Worm (Caenorhabditis elegans) whole organism, L1 larva: ENCODE results near the gene R13H4.2.

Experiments
- C04F5.9 ChIP-seq: sonication (generic microtip); optimal IDR thresholded peaks from 2 replicates; lab custom pipeline; 2016; ENCODE audit warnings: missing genetic modification characterization, missing compliant biosample characterization
- C16A3.4 ChIP-seq: fragments of 150-350 bp; optimal IDR thresholded peaks from 2 replicates; lab custom pipeline; 2014; ENCODE audit warnings: missing biosample characterization, missing genetic modification characterization
- F16B12.6 ChIP-seq: fragments of 150-350 bp; optimal IDR thresholded peaks from 2 replicates; lab custom pipeline; 2014; ENCODE audit warnings: missing biosample characterization, missing genetic modification characterization
- Y116A8C.19 ChIP-seq: sonication (generic microtip); optimal IDR thresholded peaks from 2 replicates; lab custom pipeline; 2016; ENCODE audit warnings: missing compliant biosample characterization, missing genetic modification characterization, borderline replicate concordance
- aha-1 ChIP-seq: fragments of 150-350 bp; optimal IDR thresholded peaks from 2 replicates; lab custom pipeline; 2014; ENCODE audit warnings: missing biosample characterization, missing genetic modification characterization
- aly-2 ChIP-seq: fragments of 150-350 bp; optimal IDR thresholded peaks from 2 replicates; lab custom pipeline; 2014; ENCODE audit warnings: missing biosample characterization, missing genetic modification characterization
- blmp-1 ChIP-seq: fragments of 150-350 bp; optimal IDR thresholded peaks from 2 replicates; lab custom pipeline; 2014; ENCODE audit warnings: missing biosample characterization, missing genetic modification characterization
- ceh-63 ChIP-seq: fragments of 200-800 bp; sonication (Bioruptor generic); optimal IDR thresholded peaks from 2 replicates; lab custom pipeline; 2018; ENCODE audit warnings: mild to moderate bottlenecking, missing genetic modification characterization, missing compliant biosample characterization
- ceh-82 ChIP-seq, 3 experiments: fragments of 150-350 bp in 1 of 3; sonication (generic microtip) in 2 of 3; optimal IDR thresholded peaks; 2 replicates each; lab custom pipeline; 2014 to 2017; ENCODE audit warnings: missing biosample characterization in 3 of 3, missing genetic modification characterization in 3 of 3
- ceh-90 ChIP-seq: sonication (generic microtip); optimal IDR thresholded peaks from 2 replicates; lab custom pipeline; 2016; ENCODE audit warnings: missing genetic modification characterization, missing compliant biosample characterization
- ces-1 ChIP-seq: fragments of 150-350 bp; optimal IDR thresholded peaks from 2 replicates; lab custom pipeline; 2014; ENCODE audit warnings: missing biosample characterization, missing genetic modification reagents, missing genetic modification characterization
- dpl-1 ChIP-seq, 3 experiments: fragments of 150-350 bp in 2 of 3; sonication (generic microtip) in 1 of 3; optimal IDR thresholded peaks; 2 replicates each; lab custom pipeline; 2014 to 2017; ENCODE audit warnings: missing biosample characterization in 3 of 3, missing genetic modification characterization in 3 of 3, missing genetic modification reagents in 3 of 3
- dsc-1 ChIP-seq: sonication (generic microtip); optimal IDR thresholded peaks from 2 replicates; lab custom pipeline; 2016; ENCODE audit warnings: mild to moderate bottlenecking, missing genetic modification characterization, missing compliant biosample characterization
- efl-3 ChIP-seq: fragments of 200-800 bp; sonication (Bioruptor generic); optimal IDR thresholded peaks from 2 replicates; lab custom pipeline; 2018; ENCODE audit warnings: mild to moderate bottlenecking, missing genetic modification characterization, missing compliant biosample characterization
- egl-27 ChIP-seq, 2 experiments: fragments of 150-350 bp in 1 of 2; sonication (generic microtip); optimal IDR thresholded peaks; 3 replicates each; lab custom pipeline; 2017 to 2018; ENCODE audit warnings: missing biosample characterization in 2 of 2, missing genetic modification characterization in 2 of 2, missing genetic modification reagents in 2 of 2
- elt-2 ChIP-seq: sonication (generic microtip); optimal IDR thresholded peaks from 2 replicates; lab custom pipeline; 2016; ENCODE audit warnings: missing genetic modification characterization, mild to moderate bottlenecking, inconsistent platforms, missing compliant biosample characterization, missing genetic modification reagents
- elt-3 ChIP-seq, 6 experiments: fragments of 150-350 bp in 1 of 6; sonication (generic microtip); optimal IDR thresholded peaks; 2 replicates each; lab custom pipeline; 2017 to 2018; ENCODE audit warnings: missing biosample characterization in 6 of 6, missing genetic modification characterization in 6 of 6, inconsistent platforms in 1 of 6
- fkh-10 ChIP-seq: sonication (generic microtip); optimal IDR thresholded peaks from 2 replicates; lab custom pipeline; 2017; ENCODE audit warnings: missing biosample characterization, missing genetic modification reagents, missing genetic modification characterization
- fkh-8 ChIP-seq: sonication (generic microtip); optimal IDR thresholded peaks from 2 replicates; lab custom pipeline; 2016; ENCODE audit warnings: mild to moderate bottlenecking, missing genetic modification characterization, missing compliant biosample characterization
- grh-1 ChIP-seq: fragments of 200-800 bp; sonication (Bioruptor generic); IDR thresholded peaks from 2 replicates; pipeline ENCODE4 v1.3.6; 2022; ENCODE audit warnings: missing genetic modification reagents, missing genetic modification characterization, missing compliant biosample characterization
- hlh-17 ChIP-seq: fragments of 200-800 bp; sonication (Bioruptor generic); optimal IDR thresholded peaks from 2 replicates; lab custom pipeline; 2018; ENCODE audit warnings: missing genetic modification characterization, mild to moderate bottlenecking, missing compliant biosample characterization, moderate library complexity, borderline replicate concordance
- hpl-2 ChIP-seq: fragments of 150-350 bp; optimal IDR thresholded peaks from 2 replicates; lab custom pipeline; 2014; ENCODE audit warnings: missing biosample characterization, missing genetic modification reagents, missing genetic modification characterization
- irx-1 ChIP-seq: sonication (generic microtip); optimal IDR thresholded peaks from 2 replicates; lab custom pipeline; 2016; ENCODE audit warnings: missing genetic modification characterization, missing compliant biosample characterization
- isw-1 ChIP-seq: fragments of 200-800 bp; sonication (Bioruptor generic); IDR thresholded peaks from 2 replicates; pipeline ENCODE4 v1.3.6; 2022; ENCODE audit warnings: missing genetic modification characterization, missing compliant biosample characterization
- lin-13 ChIP-seq: fragments of 150-350 bp; optimal IDR thresholded peaks from 2 replicates; lab custom pipeline; 2014; ENCODE audit warnings: missing biosample characterization, missing genetic modification reagents, missing genetic modification characterization
- lin-14 ChIP-seq: fragments of 200-800 bp; sonication (Bioruptor generic); optimal IDR thresholded peaks from 2 replicates; lab custom pipeline; 2018; ENCODE audit warnings: mild to moderate bottlenecking, missing genetic modification characterization, moderate library complexity, missing compliant biosample characterization
- lin-15B ChIP-seq: fragments of 150-350 bp; sonication (generic microtip); optimal IDR thresholded peaks from 3 replicates; lab custom pipeline; 2014; ENCODE audit warnings: missing biosample characterization, missing genetic modification characterization
- lin-35 ChIP-seq, 2 experiments: fragments of 150-350 bp; optimal IDR thresholded peaks; 2 replicates each; lab custom pipeline; 2014; ENCODE audit warnings: missing biosample characterization in 2 of 2, missing genetic modification characterization in 2 of 2, missing genetic modification reagents in 2 of 2
- lin-39 ChIP-seq: fragments of 150-350 bp; optimal IDR thresholded peaks from 2 replicates; lab custom pipeline; 2014; ENCODE audit warnings: missing biosample characterization, missing genetic modification reagents, missing genetic modification characterization
- lir-3 ChIP-seq: sonication (generic microtip); optimal IDR thresholded peaks from 2 replicates; lab custom pipeline; 2016; ENCODE audit warnings: mild to moderate bottlenecking, missing genetic modification characterization, moderate library complexity, missing compliant biosample characterization; ENCODE audit not compliant: poor library complexity
- mdl-1 ChIP-seq, 2 experiments: fragments of 150-350 bp; optimal IDR thresholded peaks; 2 replicates each; lab custom pipeline; 2014 to 2017; ENCODE audit warnings: missing biosample characterization in 2 of 2, missing genetic modification characterization in 2 of 2, inconsistent platforms in 1 of 2
- mef-2 ChIP-seq: fragments of 150-350 bp; optimal IDR thresholded peaks from 2 replicates; lab custom pipeline; 2014; ENCODE audit warnings: missing biosample characterization, missing genetic modification characterization
- mep-1 ChIP-seq: fragments of 150-350 bp; optimal IDR thresholded peaks from 2 replicates; lab custom pipeline; 2014; ENCODE audit warnings: missing biosample characterization, missing genetic modification characterization
- nhr-12 ChIP-seq: sonication (generic microtip); optimal IDR thresholded peaks from 2 replicates; lab custom pipeline; 2017; ENCODE audit warnings: missing biosample characterization, missing genetic modification characterization
- nhr-237 ChIP-seq: fragments of 150-350 bp; optimal IDR thresholded peaks from 2 replicates; lab custom pipeline; 2014; ENCODE audit warnings: missing biosample characterization, missing genetic modification characterization
- nhr-47 ChIP-seq: sonication (generic microtip); optimal IDR thresholded peaks from 2 replicates; lab custom pipeline; 2016; ENCODE audit warnings: mild to moderate bottlenecking, missing genetic modification characterization, moderate library complexity, missing compliant biosample characterization
- nhr-71 ChIP-seq: sonication (generic microtip); optimal IDR thresholded peaks from 2 replicates; lab custom pipeline; 2016; ENCODE audit warnings: mild to moderate bottlenecking, missing genetic modification characterization, moderate library complexity, missing compliant biosample characterization
- nhr-76 ChIP-seq: sonication (generic microtip); optimal IDR thresholded peaks from 2 replicates; lab custom pipeline; 2017; ENCODE audit warnings: missing biosample characterization, missing genetic modification characterization
- nhr-77 ChIP-seq: fragments of 150-350 bp; optimal IDR thresholded peaks from 2 replicates; lab custom pipeline; 2014; ENCODE audit warnings: missing biosample characterization, missing genetic modification characterization
- nhr-84 ChIP-seq: sonication (generic microtip); optimal IDR thresholded peaks from 2 replicates; lab custom pipeline; 2017; ENCODE audit warnings: missing biosample characterization, missing genetic modification characterization
- nhr-85 ChIP-seq: sonication (generic microtip); peaks from one replicate; lab custom pipeline; 2016; ENCODE audit warnings: missing genetic modification characterization, inconsistent platforms, missing compliant biosample characterization
- pax-3 ChIP-seq: fragments of 200-800 bp; sonication (Bioruptor generic); optimal IDR thresholded peaks from 2 replicates; lab custom pipeline; 2018; ENCODE audit warnings: mild to moderate bottlenecking, missing genetic modification characterization, moderate library complexity, missing compliant biosample characterization
- rnt-1 ChIP-seq: sonication (generic microtip); optimal IDR thresholded peaks from 2 replicates; lab custom pipeline; 2016; ENCODE audit warnings: mild to moderate bottlenecking, missing genetic modification characterization, moderate library complexity, missing compliant biosample characterization
- skn-1 ChIP-seq: fragments of 150-350 bp; optimal IDR thresholded peaks from 2 replicates; lab custom pipeline; 2014; ENCODE audit warnings: missing biosample characterization, missing genetic modification characterization
- sox-4 ChIP-seq: sonication (generic microtip); optimal IDR thresholded peaks from 2 replicates; lab custom pipeline; 2016; ENCODE audit warnings: missing genetic modification characterization, missing compliant biosample characterization
- swsn-7 ChIP-seq: sonication (generic microtip); optimal IDR thresholded peaks from 2 replicates; lab custom pipeline; 2016; ENCODE audit warnings: missing genetic modification characterization, missing compliant biosample characterization
- tbx-2 ChIP-seq: sonication (generic microtip); optimal IDR thresholded peaks from 2 replicates; lab custom pipeline; 2016; ENCODE audit warnings: missing genetic modification characterization, missing compliant biosample characterization
- tlp-1 ChIP-seq: fragments of 150-350 bp; optimal IDR thresholded peaks from 2 replicates; lab custom pipeline; 2014; ENCODE audit warnings: missing biosample characterization, missing genetic modification characterization
- unc-30 ChIP-seq: sonication (generic microtip); optimal IDR thresholded peaks from 2 replicates; lab custom pipeline; 2017; ENCODE audit warnings: missing biosample characterization, missing genetic modification characterization
- unc-86 ChIP-seq: sonication (generic microtip); optimal IDR thresholded peaks from 2 replicates; lab custom pipeline; 2016; ENCODE audit warnings: missing genetic modification characterization, missing compliant biosample characterization
- unc-98 ChIP-seq: fragments of 200-800 bp; sonication (Bioruptor generic); IDR thresholded peaks from 2 replicates; pipeline ENCODE4 v1.3.6; 2022; ENCODE audit warnings: missing genetic modification characterization, missing compliant biosample characterization
- ztf-11 ChIP-seq, 2 experiments: sonication (generic microtip); optimal IDR thresholded peaks; 2 replicates each; lab custom pipeline; 2016 to 2017; ENCODE audit warnings: missing genetic modification characterization in 2 of 2, missing biosample characterization in 1 of 2, missing compliant biosample characterization in 1 of 2
- ztf-4 ChIP-seq: fragments of 150-350 bp; optimal IDR thresholded peaks from 2 replicates; lab custom pipeline; 2014; ENCODE audit warnings: missing biosample characterization, missing genetic modification characterization

Gene R13H4.2

ce11 chrV:11799252-11799822 is 36.9 kb upstream of the R13H4.2 start:
- TF ChIP-seq ceh-63 (GFP tag; lab: Kevin White, UChicago): no peak
- TF ChIP-seq lin-14 (GFP tag; lab: Kevin White, UChicago): peak; percentile 89
- TF ChIP-seq skn-1 (tag; lab: Kevin White, UChicago): no peak
- no peak for TF ChIP-seq fkh-10 (GFP tag; lab: Kevin White, UChicago)
- no peak for TF ChIP-seq efl-3 (GFP tag; lab: Kevin White, UChicago)
- TF ChIP-seq elt-3 (tag; optimal IDR thresholded peaks at IDR 0.05; lab: Kevin White, UChicago): peak in 5 of 6 experiments; percentile 21 to 91 (median 48)
- no peak for TF ChIP-seq nhr-76
- no peak for TF ChIP-seq fkh-8
- TF ChIP-seq mef-2: no peak
- TF ChIP-seq lin-35 (GFP tag; optimal IDR thresholded peaks at IDR 0.05; lab: Kevin White, UChicago): peak in 1 of 2 experiments; percentile 71
- TF ChIP-seq aly-2 (tag; lab: Kevin White, UChicago): no peak
- no peak for TF ChIP-seq lin-39 (tag; lab: Kevin White, UChicago)
- no peak for TF ChIP-seq nhr-77
- TF ChIP-seq nhr-85 (tag; lab: Kevin White, UChicago): peak; percentile 99
- no peak for TF ChIP-seq ceh-82 (tag; optimal IDR thresholded peaks at IDR 0.05; lab: Kevin White, UChicago)
- TF ChIP-seq dpl-1 (GFP tag; optimal IDR thresholded peaks at IDR 0.05; lab: Kevin White, UChicago): no peak
- no peak for TF ChIP-seq unc-30 (tag; lab: Kevin White, UChicago)
- peak; percentile 76 for TF ChIP-seq nhr-47 (tag; lab: Kevin White, UChicago)
- TF ChIP-seq irx-1: peak; percentile 38
- TF ChIP-seq elt-2 (tag; lab: Kevin White, UChicago): no peak
- TF ChIP-seq egl-27 (tag; optimal IDR thresholded peaks at IDR 0.05; lab: Kevin White, UChicago): peak in 1 of 2 experiments; percentile 36
- no peak for TF ChIP-seq ces-1
- TF ChIP-seq tbx-2 (tag; lab: Kevin White, UChicago): peak; percentile 78
- no peak for TF ChIP-seq Y116A8C.19 (tag; lab: Kevin White, UChicago)
- peak; percentile 46 for TF ChIP-seq C16A3.4 (tag; lab: Kevin White, UChicago)
- peak; percentile 23 for TF ChIP-seq swsn-7
- no peak for TF ChIP-seq hpl-2 (GFP tag; lab: Kevin White, UChicago)
- TF ChIP-seq lin-15B (tag; lab: Kevin White, UChicago): no peak
- no peak for TF ChIP-seq unc-98 (GFP tag; lab: Robert Waterston, UW)
- TF ChIP-seq ztf-11 (tag; optimal IDR thresholded peaks at IDR 0.05; lab: Kevin White, UChicago): no peak
- peak; percentile 41 for TF ChIP-seq lir-3 (tag; lab: Kevin White, UChicago)
- TF ChIP-seq blmp-1 (tag; lab: Kevin White, UChicago): peak; percentile 80
- no peak for TF ChIP-seq mep-1 (tag; lab: Kevin White, UChicago)
- TF ChIP-seq F16B12.6 (tag; lab: Kevin White, UChicago): no peak
- peak; percentile 41 for TF ChIP-seq lin-13
- no peak for TF ChIP-seq ztf-4 (tag; lab: Kevin White, UChicago)
- no peak for TF ChIP-seq isw-1 (GFP tag; lab: Robert Waterston, UW)
- TF ChIP-seq ceh-90 (tag; lab: Kevin White, UChicago): no peak
- no peak for TF ChIP-seq nhr-84
- no peak for TF ChIP-seq aha-1 (tag; lab: Kevin White, UChicago)
- TF ChIP-seq sox-4 (tag; lab: Kevin White, UChicago): no peak
- TF ChIP-seq rnt-1 (tag; lab: Kevin White, UChicago): no peak
- no peak for TF ChIP-seq nhr-12 (tag; lab: Kevin White, UChicago)
- peak; percentile 93 for TF ChIP-seq nhr-71
- no peak for TF ChIP-seq hlh-17 (GFP tag; lab: Kevin White, UChicago)
- no peak for TF ChIP-seq unc-86 (tag; lab: Kevin White, UChicago)
- TF ChIP-seq C04F5.9 (tag; lab: Kevin White, UChicago): no peak
- peak in 1 of 2 experiments; percentile 96 for TF ChIP-seq mdl-1 (tag; optimal IDR thresholded peaks at IDR 0.05; lab: Kevin White, UChicago)
- TF ChIP-seq nhr-237: no peak
- TF ChIP-seq dsc-1: no peak
- TF ChIP-seq tlp-1 (tag; lab: Kevin White, UChicago): no peak
- TF ChIP-seq grh-1 (GFP tag; lab: Robert Waterston, UW): peak; percentile 76
- no peak for TF ChIP-seq pax-3 (tag; lab: Kevin White, UChicago)
